Fruit fly (Drosophila melanogaster) whole organism, embryonic: ENCODE data around the gene CG42784.

Experiments
- Asciz ChIP-seq: fragments of 200-800 bp; sonication (Bioruptor generic); optimal IDR thresholded peaks from 2 replicates; lab custom pipeline; 2017; ENCODE audit warnings: missing biosample characterization, mild to moderate bottlenecking, missing genetic modification characterization, missing genetic modification reagents
- CG10147 ChIP-seq: fragments of 200-800 bp; sonication (Bioruptor generic); optimal IDR thresholded peaks from 2 replicates; lab custom pipeline; 2019; ENCODE audit warnings: missing biosample characterization, mild to moderate bottlenecking, missing genetic modification characterization, moderate library complexity
- CG10959 ChIP-seq: fragments of 200-800 bp; sonication (Bioruptor generic); IDR thresholded peaks from 2 replicates; pipeline ENCODE4 v1.3.6; 2022; ENCODE audit warnings: missing biosample characterization, missing genetic modification characterization
- CG12391 ChIP-seq: fragments of 200-800 bp; sonication (Bioruptor generic); optimal IDR thresholded peaks from 3 replicates; lab custom pipeline; 2018; ENCODE audit warnings: missing biosample characterization, mild to moderate bottlenecking, missing genetic modification characterization, moderate library complexity
- CG12769 ChIP-seq: fragments of 200-800 bp; sonication (Bioruptor generic); optimal IDR thresholded peaks from 2 replicates; lab custom pipeline; 2019; ENCODE audit warnings: missing biosample characterization, mild to moderate bottlenecking, missing genetic modification characterization, moderate library complexity
- CG13287 ChIP-seq: fragments of 200-800 bp; sonication (Bioruptor generic); IDR thresholded peaks from 2 replicates; pipeline ENCODE4 v1.3.6; 2022; ENCODE audit warnings: missing biosample characterization, missing genetic modification characterization; ENCODE audit not compliant: partially characterized antibody
- CG14667 ChIP-seq: fragments of 200-800 bp; sonication (Bioruptor generic); IDR thresholded peaks from 2 replicates; pipeline ENCODE4 v1.3.6; 2022; ENCODE audit warnings: missing biosample characterization, missing genetic modification characterization
- CG15514 ChIP-seq: fragments of 200-800 bp; sonication (Bioruptor generic); optimal IDR thresholded peaks from 3 replicates; lab custom pipeline; 2017; ENCODE audit warnings: missing biosample characterization, missing genetic modification characterization, mild to moderate bottlenecking, moderate library complexity, missing genetic modification reagents
- CG16863 ChIP-seq: fragments of 200-800 bp; sonication (Bioruptor generic); optimal IDR thresholded peaks from 3 replicates; lab custom pipeline; 2016; ENCODE audit warnings: missing biosample characterization, missing genetic modification characterization
- CG2120 ChIP-seq: fragments of 200-800 bp; sonication (Bioruptor generic); optimal IDR thresholded peaks from 3 replicates; lab custom pipeline; 2016; ENCODE audit warnings: missing biosample characterization, missing genetic modification characterization
- CG34224 ChIP-seq: fragments of 200-800 bp; sonication (Bioruptor generic); IDR thresholded peaks from 3 replicates; pipeline ENCODE4 v1.3.6; 2022; ENCODE audit warnings: missing biosample characterization, missing genetic modification characterization; ENCODE audit not compliant: partially characterized antibody
- CG3838 ChIP-seq: fragments of 200-800 bp; sonication (Bioruptor generic); optimal IDR thresholded peaks from 3 replicates; lab custom pipeline; 2016; ENCODE audit warnings: missing biosample characterization, missing genetic modification characterization
- CG5245 ChIP-seq: fragments of 200-800 bp; sonication (Bioruptor generic); optimal IDR thresholded peaks from 3 replicates; lab custom pipeline; 2016; ENCODE audit warnings: missing biosample characterization, missing genetic modification characterization
- CG7357 ChIP-seq: fragments of 200-800 bp; sonication (Bioruptor generic); IDR thresholded peaks from 3 replicates; pipeline ENCODE4 v1.3.6; 2022; ENCODE audit warnings: missing biosample characterization, missing genetic modification characterization
- CG8388 ChIP-seq: fragments of 200-800 bp; sonication (Bioruptor generic); optimal IDR thresholded peaks from 2 replicates; lab custom pipeline; 2019; ENCODE audit warnings: missing biosample characterization, mild to moderate bottlenecking, missing genetic modification characterization, moderate library complexity
- CG8765 ChIP-seq: fragments of 200-800 bp; sonication (Bioruptor generic); IDR thresholded peaks from 2 replicates; pipeline ENCODE4 v1.3.6; 2022; ENCODE audit warnings: missing biosample characterization, missing genetic modification characterization
- CG9609 ChIP-seq: fragments of 200-800 bp; sonication (Bioruptor generic); optimal IDR thresholded peaks from 3 replicates; lab custom pipeline; 2016; ENCODE audit warnings: missing biosample characterization, missing genetic modification characterization
- CG9797 ChIP-seq: fragments of 200-800 bp; sonication (Bioruptor generic); optimal IDR thresholded peaks from 3 replicates; lab custom pipeline; 2018; ENCODE audit warnings: missing biosample characterization, mild to moderate bottlenecking, missing genetic modification characterization
- CTCF ChIP-seq: fragments of 200-800 bp; sonication (Bioruptor generic); optimal IDR thresholded peaks from 2 replicates; lab custom pipeline; 2017; ENCODE audit warnings: missing biosample characterization, mild to moderate bottlenecking, missing genetic modification characterization, moderate library complexity
- Dip2 ChIP-seq: fragments of 200-800 bp; sonication (Bioruptor generic); IDR thresholded peaks from 2 replicates; pipeline ENCODE4 v1.3.6; 2022; ENCODE audit warnings: missing biosample characterization, missing genetic modification characterization
- Drgx ChIP-seq: fragments of 200-800 bp; sonication (Bioruptor generic); IDR thresholded peaks from 2 replicates; pipeline ENCODE4 v1.3.6; 2022; ENCODE audit warnings: missing biosample characterization, missing genetic modification characterization
- Fer1 ChIP-seq: fragments of 200-800 bp; sonication (Bioruptor generic); optimal IDR thresholded peaks from 2 replicates; lab custom pipeline; 2017; ENCODE audit warnings: missing biosample characterization, mild to moderate bottlenecking, missing genetic modification characterization
- Hr51 ChIP-seq, 2 experiments: fragments of 200-800 bp; sonication (Bioruptor generic); optimal IDR thresholded peaks; 2 replicates in 1 of 2; 3 replicates in 1 of 2; lab custom pipeline; 2016 to 2018; ENCODE audit warnings: missing biosample characterization in 2 of 2, missing genetic modification characterization in 2 of 2, mild to moderate bottlenecking in 1 of 2, moderate library complexity in 1 of 2
- Hsf ChIP-seq: fragments of 200-800 bp; sonication (Bioruptor generic); optimal IDR thresholded peaks from 3 replicates; lab custom pipeline; 2016; ENCODE audit warnings: missing biosample characterization, missing genetic modification characterization
- Max ChIP-seq: fragments of 200-800 bp; sonication (Bioruptor generic); optimal IDR thresholded peaks from 2 replicates; lab custom pipeline; 2016; ENCODE audit warnings: missing biosample characterization, mild to moderate bottlenecking, missing genetic modification characterization
- Oli ChIP-seq: fragments of 200-800 bp; sonication (Bioruptor generic); optimal IDR thresholded peaks from 2 replicates; lab custom pipeline; 2018; ENCODE audit warnings: missing biosample characterization, mild to moderate bottlenecking, missing genetic modification characterization, moderate library complexity
- Sox102F ChIP-seq: fragments of 200-800 bp; sonication (Bioruptor generic); optimal IDR thresholded peaks from 2 replicates; lab custom pipeline; 2018; ENCODE audit warnings: missing biosample characterization, mild to moderate bottlenecking, missing genetic modification characterization, moderate library complexity
- Stat92E ChIP-seq, 3 experiments: fragments of >200 bp in 2 of 3; fragments of 200-800 bp in 1 of 3; sonication (Bioruptor generic) in 1 of 3; optimal IDR thresholded peaks; 2 replicates each; lab custom pipeline; 2017 to 2019; ENCODE audit warnings: missing biosample characterization in 3 of 3, missing genetic modification characterization in 3 of 3, mild to moderate bottlenecking in 1 of 3, moderate library complexity in 1 of 3
- abd-A ChIP-seq: fragments of 200-800 bp; sonication (Bioruptor generic); optimal IDR thresholded peaks from 3 replicates; lab custom pipeline; 2019; ENCODE audit warnings: missing biosample characterization, mild to moderate bottlenecking, missing genetic modification characterization, moderate library complexity
- amos ChIP-seq: fragments of 200-800 bp; sonication (Bioruptor generic); IDR thresholded peaks from 2 replicates; pipeline ENCODE4 v1.3.6; 2022; ENCODE audit warnings: missing biosample characterization, missing genetic modification characterization; ENCODE audit not compliant: partially characterized antibody
- bsh ChIP-seq, 2 experiments: fragments of 200-800 bp; sonication (Bioruptor generic); optimal IDR thresholded peaks; 2 replicates each; lab custom pipeline; 2017 to 2018; ENCODE audit warnings: mild to moderate bottlenecking in 2 of 2, missing biosample characterization in 2 of 2, missing genetic modification characterization in 2 of 2, moderate library complexity in 1 of 2
- cato ChIP-seq: fragments of 200-800 bp; sonication (Bioruptor generic); optimal IDR thresholded peaks from 2 replicates; lab custom pipeline; 2016; ENCODE audit warnings: missing biosample characterization, missing genetic modification characterization, borderline replicate concordance
- chn ChIP-seq: fragments of 200-800 bp; sonication (Bioruptor generic); optimal IDR thresholded peaks from 2 replicates; lab custom pipeline; 2016; ENCODE audit warnings: missing biosample characterization, missing genetic modification characterization
- crol ChIP-seq: fragments of 200-800 bp; sonication (Bioruptor generic); IDR thresholded peaks from 2 replicates; pipeline ENCODE4 v1.3.6; 2022; ENCODE audit warnings: missing biosample characterization, missing genetic modification characterization
- ems ChIP-seq: fragments of 200-800 bp; sonication (Bioruptor generic); optimal IDR thresholded peaks from 3 replicates; lab custom pipeline; 2016; ENCODE audit warnings: missing biosample characterization, missing genetic modification characterization
- ewg ChIP-seq: fragments of 200-800 bp; sonication (Bioruptor generic); optimal IDR thresholded peaks from 3 replicates; lab custom pipeline; 2017; ENCODE audit warnings: mild to moderate bottlenecking, missing biosample characterization, missing genetic modification reagents, missing genetic modification characterization
- eyg ChIP-seq: fragments of 200-800 bp; sonication (Bioruptor generic); optimal IDR thresholded peaks from 3 replicates; lab custom pipeline; 2016; ENCODE audit warnings: missing biosample characterization, missing genetic modification characterization
- ftz-f1 ChIP-seq: fragments of 200-800 bp; sonication (Bioruptor generic); optimal IDR thresholded peaks from 2 replicates; lab custom pipeline; 2016; ENCODE audit warnings: missing biosample characterization, missing genetic modification characterization
- gro ChIP-seq: fragments of 200-800 bp; sonication (Bioruptor generic); optimal IDR thresholded peaks from 2 replicates; lab custom pipeline; 2016; ENCODE audit warnings: missing biosample characterization, missing genetic modification characterization
- lilli ChIP-seq: fragments of 200-800 bp; sonication (Bioruptor generic); optimal IDR thresholded peaks from 3 replicates; lab custom pipeline; 2016; ENCODE audit warnings: missing biosample characterization, missing genetic modification characterization
- lola ChIP-seq, 3 experiments: fragments of >200 bp in 2 of 3; fragments of 200-800 bp in 1 of 3; sonication (Bioruptor generic) in 1 of 3; optimal IDR thresholded peaks; 2 replicates each; lab custom pipeline; 2017 to 2019; ENCODE audit warnings: missing biosample characterization in 3 of 3, missing genetic modification characterization in 3 of 3, mild to moderate bottlenecking in 1 of 3, moderate library complexity in 1 of 3
- lov ChIP-seq, 2 experiments: fragments of 200-800 bp in 1 of 2; fragments of >200 bp in 1 of 2; sonication (Bioruptor generic) in 1 of 2; IDR thresholded peaks in 1 of 2; optimal IDR thresholded peaks in 1 of 2; 2 replicates in 1 of 2; 3 replicates in 1 of 2; pipeline versions ENCODE4 v1.3.6 to Lab custom; 2017 to 2022; ENCODE audit warnings: missing biosample characterization in 1 of 2, missing genetic modification characterization in 1 of 2
- luna ChIP-seq: fragments of 200-800 bp; sonication (Bioruptor generic); optimal IDR thresholded peaks from 2 replicates; lab custom pipeline; 2016; ENCODE audit warnings: missing biosample characterization, missing genetic modification characterization
- sens ChIP-seq: fragments of 200-800 bp; sonication (Bioruptor generic); peaks from one replicate; lab custom pipeline; 2016; ENCODE audit warnings: missing biosample characterization, missing genetic modification characterization
- slbo ChIP-seq: fragments of 200-800 bp; sonication (Bioruptor generic); IDR thresholded peaks from 2 replicates; pipeline ENCODE4 v1.3.6; 2022; ENCODE audit warnings: missing biosample characterization, missing genetic modification characterization
- slou ChIP-seq: fragments of 200-800 bp; sonication (Bioruptor generic); optimal IDR thresholded peaks from 3 replicates; lab custom pipeline; 2016; ENCODE audit warnings: missing biosample characterization, missing genetic modification characterization
- so ChIP-seq: fragments of 200-800 bp; sonication (Bioruptor generic); IDR thresholded peaks from 3 replicates; pipeline ENCODE4 v1.3.6; 2022; ENCODE audit warnings: missing biosample characterization, missing genetic modification characterization
- sqz ChIP-seq: fragments of 200-800 bp; sonication (Bioruptor generic); optimal IDR thresholded peaks from 3 replicates; lab custom pipeline; 2018; ENCODE audit warnings: missing biosample characterization, mild to moderate bottlenecking, missing genetic modification characterization
- tgo ChIP-seq: fragments of 200-800 bp; sonication (Bioruptor generic); IDR thresholded peaks from 3 replicates; pipeline ENCODE4 v1.3.6; 2022; ENCODE audit warnings: missing biosample characterization, missing genetic modification characterization
- tio ChIP-seq: fragments of 200-800 bp; sonication (Bioruptor generic); optimal IDR thresholded peaks from 2 replicates; lab custom pipeline; 2017; ENCODE audit warnings: missing biosample characterization, missing genetic modification characterization, inconsistent platforms
- ttk ChIP-seq: fragments of 200-800 bp; sonication (Bioruptor generic); IDR thresholded peaks from 2 replicates; pipeline ENCODE4 v2.1.2; 2022; ENCODE audit warnings: missing biosample characterization, missing genetic modification characterization

The CG42784 gene

dm6 chr2L:13399565-13399964, 15.7 kb upstream of the CG42784 start (continued):
- TF ChIP-seq Hr51 (GFP tag; optimal IDR thresholded peaks at IDR 0.05; lab: Kevin White, UChicago) (peak in 1 of 2 experiments; percentile 11), CG12391 (tag; lab: Kevin White, UChicago) (peak; percentile 2), Hsf (GFP tag; lab: Kevin White, UChicago) (no peak), Max (GFP tag; lab: Kevin White, UChicago) (no peak), CG8765 (GFP tag; lab: Robert Waterston, UW) (no peak), Sox102F (GFP tag; lab: Kevin White, UChicago) (peak; percentile 16), CG2120 (GFP tag; lab: Kevin White, UChicago) (peak; percentile 9), CG10147 (GFP tag; lab: Kevin White, UChicago) (no peak), cato (no peak), tgo (GFP tag; lab: Robert Waterston, UW) (no peak), CG5245 (GFP tag; lab: Kevin White, UChicago) (no peak), bsh (GFP tag; optimal IDR thresholded peaks at IDR 0.05; lab: Kevin White, UChicago) (no peak), CTCF (GFP tag; lab: Kevin White, UChicago) (no peak), CG16863 (GFP tag; lab: Kevin White, UChicago) (no peak), eyg (no peak), sqz (no peak), Dip2 (GFP tag; lab: Robert Waterston, UW) (no peak), Oli (no peak), CG13287 (GFP tag; lab: Robert Waterston, UW) (no peak), chn (GFP tag; lab: Kevin White, UChicago) (no peak), so (GFP tag; lab: Robert Waterston, UW) (no peak), ewg (no peak), CG12769 (tag; lab: Kevin White, UChicago) (no peak), CG9797 (GFP tag; lab: Kevin White, UChicago) (no peak), ems (GFP tag; lab: Kevin White, UChicago) (no peak), gro (GFP tag; lab: Kevin White, UChicago) (no peak), CG8388 (GFP tag; lab: Kevin White, UChicago) (no peak), slou (no peak), crol (GFP tag; lab: Robert Waterston, UW) (no peak), CG7357 (GFP tag; lab: Robert Waterston, UW) (no peak), sens (GFP tag; lab: Kevin White, UChicago) (peak; percentile 86), Fer1 (GFP tag; lab: Kevin White, UChicago) (no peak), ttk (GFP tag; lab: Robert Waterston, UW) (no peak), CG15514 (GFP tag; lab: Kevin White, UChicago) (peak; percentile 3), ftz-f1 (GFP tag; lab: Kevin White, UChicago) (no peak), CG10959 (GFP tag; lab: Robert Waterston, UW) (no peak), amos (GFP tag; lab: Robert Waterston, UW) (no peak), lilli (no peak), Drgx (GFP tag; lab: Robert Waterston, UW) (peak; percentile 28; the same call in 1 of the 2 replicates), CG34224 (GFP tag; lab: Robert Waterston, UW) (no peak), Asciz (no peak), lov (optimal IDR thresholded peaks at IDR 0.05; lab: Kevin White, UChicago) (no peak), lov (GFP tag; IDR thresholded peaks at IDR 0.05; lab: Robert Waterston, UW) (no peak), CG14667 (GFP tag; lab: Robert Waterston, UW) (no peak), Stat92E (GFP tag; optimal IDR thresholded peaks at IDR 0.05; lab: Kevin White, UChicago) (no peak), abd-A (no peak), CG9609 (GFP tag; lab: Kevin White, UChicago) (no peak), lola (GFP tag; optimal IDR thresholded peaks at IDR 0.05; lab: Kevin White, UChicago) (no peak), tio (no peak), luna (GFP tag; lab: Kevin White, UChicago) (no peak), CG3838 (GFP tag; lab: Kevin White, UChicago) (no peak), slbo (GFP tag; lab: Robert Waterston, UW) (peak; percentile 46; the same call in 1 of the 2 replicates)
